Worm (Caenorhabditis elegans) whole organism, mixed stage, embryonic: Measurements from ENCODE around the gene bath-2.

Experiments used
- ceh-39 ChIP-seq: fragments of 150-350 bp; optimal IDR thresholded peaks from 2 replicates; lab custom pipeline; 2014; ENCODE audit warnings: missing biosample characterization, missing genetic modification characterization
- elt-1 ChIP-seq: sonication (generic microtip); optimal IDR thresholded peaks from 2 replicates; lab custom pipeline; 2017; ENCODE audit warnings: missing genetic modification characterization, mild to moderate bottlenecking, missing compliant biosample characterization, antibody characterized with exemption, moderate library complexity, borderline replicate concordance; ENCODE audit not compliant: insufficient read depth
- mep-1 ChIP-seq: fragments of 150-350 bp; optimal IDR thresholded peaks from 2 replicates; lab custom pipeline; 2017; ENCODE audit warnings: missing biosample characterization, missing genetic modification reagents, missing genetic modification characterization, inconsistent platforms
- pha-4 ChIP-seq: fragments of 150-350 bp; optimal IDR thresholded peaks from 2 replicates; lab custom pipeline; 2018; ENCODE audit warnings: missing biosample characterization, missing genetic modification reagents, missing genetic modification characterization
- snpc-4 ChIP-seq: fragments of 150-350 bp; optimal IDR thresholded peaks from 2 replicates; lab custom pipeline; 2014; ENCODE audit warnings: missing biosample characterization, missing genetic modification characterization
- tbx-8 ChIP-seq: fragments of 200-800 bp; sonication (Bioruptor generic); optimal IDR thresholded peaks from 2 replicates; lab custom pipeline; 2018; ENCODE audit warnings: mild to moderate bottlenecking, missing genetic modification characterization, moderate library complexity, missing compliant biosample characterization
- unc-120 ChIP-seq: sonication (generic microtip); optimal IDR thresholded peaks from 2 replicates; lab custom pipeline; 2017; ENCODE audit warnings: missing genetic modification characterization, missing compliant biosample characterization; ENCODE audit not compliant: poor library complexity, severe bottlenecking
- unc-62 ChIP-seq: fragments of 150-350 bp; optimal IDR thresholded peaks from 2 replicates; lab custom pipeline; 2014; ENCODE audit warnings: missing biosample characterization, missing genetic modification reagents, missing genetic modification characterization

DNA sequence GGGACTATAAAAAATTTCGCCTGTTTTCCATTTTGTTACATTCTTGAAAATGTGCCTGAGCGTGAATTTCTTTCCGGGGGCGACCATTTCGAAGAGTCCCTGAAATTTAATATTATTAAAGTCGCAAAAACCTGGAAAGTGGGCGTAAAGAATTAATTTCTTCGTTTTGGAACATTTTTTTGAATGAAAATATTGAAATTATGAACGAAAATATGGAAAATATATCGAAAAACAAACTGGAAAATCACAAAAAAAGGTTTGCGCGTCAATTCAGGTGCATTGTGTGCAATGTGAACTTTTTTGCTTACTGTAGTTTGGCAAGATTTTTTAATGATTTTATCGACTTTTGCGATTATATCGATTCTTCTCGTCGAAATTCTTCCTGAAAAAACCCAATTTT lies 1.5 kb downstream of the bath-2 start, which contains the start of gene bath-7:
- TF ChIP-seq unc-120 = no peak
- TF ChIP-seq elt-1 (tag; lab: Kevin White, UChicago) = no peak
- TF ChIP-seq snpc-4 = no peak
- TF ChIP-seq unc-62 (GFP tag; lab: Kevin White, UChicago) = no peak
- TF ChIP-seq ceh-39 (tag; lab: Kevin White, UChicago) = no peak
- no peak for TF ChIP-seq pha-4
- no peak for TF ChIP-seq tbx-8 (GFP tag; lab: Kevin White, UChicago)
- no peak for TF ChIP-seq mep-1 (tag; lab: Kevin White, UChicago)
